Worm (Caenorhabditis elegans) whole organism, mixed stage, embryonic: ENCODE data around the gene tiar-2.

ENCODE experiments used
- M03D4.4 ChIP-seq: sonication (generic microtip); optimal IDR thresholded peaks from 2 replicates; lab custom pipeline; 2017; ENCODE audit warnings: mild to moderate bottlenecking, missing genetic modification characterization, missing compliant biosample characterization
- bed-3 ChIP-seq: fragments of 200-800 bp; sonication (Bioruptor generic); optimal IDR thresholded peaks from 3 replicates; lab custom pipeline; 2018; ENCODE audit warnings: mild to moderate bottlenecking, missing genetic modification characterization, moderate library complexity, missing compliant biosample characterization
- ceh-39 ChIP-seq: fragments of 150-350 bp; optimal IDR thresholded peaks from 2 replicates; lab custom pipeline; 2014; ENCODE audit warnings: missing biosample characterization, missing genetic modification characterization
- ceh-43 ChIP-seq: fragments of 200-800 bp; sonication (Bioruptor generic); optimal IDR thresholded peaks from 2 replicates; lab custom pipeline; 2018; ENCODE audit warnings: mild to moderate bottlenecking, missing genetic modification characterization, moderate library complexity, missing compliant biosample characterization
- ceh-83 ChIP-seq: fragments of 200-800 bp; sonication (Bioruptor generic); optimal IDR thresholded peaks from 2 replicates; lab custom pipeline; 2018; ENCODE audit warnings: mild to moderate bottlenecking, missing genetic modification characterization, missing compliant biosample characterization
- ces-1 ChIP-seq: fragments of 150-350 bp; optimal IDR thresholded peaks from 2 replicates; lab custom pipeline; 2014; ENCODE audit warnings: missing biosample characterization, missing genetic modification reagents, missing genetic modification characterization
- cnd-1 ChIP-seq: fragments of 200-800 bp; sonication (Bioruptor generic); optimal IDR thresholded peaks from 2 replicates; lab custom pipeline; 2018; ENCODE audit warnings: mild to moderate bottlenecking, missing genetic modification characterization, missing compliant biosample characterization
- drap-1 ChIP-seq: fragments of 200-800 bp; sonication (Bioruptor generic); optimal IDR thresholded peaks from 3 replicates; lab custom pipeline; 2018; ENCODE audit warnings: mild to moderate bottlenecking, missing genetic modification characterization, missing compliant biosample characterization
- elt-1 ChIP-seq: sonication (generic microtip); optimal IDR thresholded peaks from 2 replicates; lab custom pipeline; 2017; ENCODE audit warnings: missing genetic modification characterization, mild to moderate bottlenecking, missing compliant biosample characterization, antibody characterized with exemption, moderate library complexity, borderline replicate concordance; ENCODE audit not compliant: insufficient read depth
- elt-3 ChIP-seq: fragments of 150-350 bp; optimal IDR thresholded peaks from 2 replicates; lab custom pipeline; 2014; ENCODE audit warnings: missing biosample characterization, missing genetic modification characterization
- flh-1 ChIP-seq: fragments of 200-800 bp; sonication (Bioruptor generic); optimal IDR thresholded peaks from 2 replicates; lab custom pipeline; 2018; ENCODE audit warnings: mild to moderate bottlenecking, missing genetic modification characterization, moderate library complexity, missing compliant biosample characterization
- hlh-1 ChIP-seq: fragments of 150-350 bp; optimal IDR thresholded peaks from 2 replicates; lab custom pipeline; 2014; ENCODE audit warnings: missing biosample characterization, missing genetic modification reagents, missing genetic modification characterization
- lin-13 ChIP-seq: fragments of 150-350 bp; optimal IDR thresholded peaks from 2 replicates; lab custom pipeline; 2014; ENCODE audit warnings: missing biosample characterization, missing genetic modification characterization
- lin-32 ChIP-seq: fragments of 200-800 bp; sonication (Bioruptor generic); optimal IDR thresholded peaks from 2 replicates; lab custom pipeline; 2018; ENCODE audit warnings: mild to moderate bottlenecking, missing genetic modification characterization, missing compliant biosample characterization
- lsy-2 ChIP-seq: fragments of 150-350 bp; optimal IDR thresholded peaks from 2 replicates; lab custom pipeline; 2014; ENCODE audit warnings: missing biosample characterization, missing genetic modification characterization
- mab-5 ChIP-seq: fragments of 150-350 bp; optimal IDR thresholded peaks from 2 replicates; lab custom pipeline; 2014; ENCODE audit warnings: missing biosample characterization, missing genetic modification characterization
- mep-1 ChIP-seq: fragments of 150-350 bp; optimal IDR thresholded peaks from 2 replicates; lab custom pipeline; 2017; ENCODE audit warnings: missing biosample characterization, missing genetic modification reagents, missing genetic modification characterization, inconsistent platforms
- mls-2 ChIP-seq: sonication (generic microtip); optimal IDR thresholded peaks from 2 replicates; lab custom pipeline; 2016; ENCODE audit warnings: mild to moderate bottlenecking, missing genetic modification characterization, moderate library complexity, missing compliant biosample characterization
- nhr-12 ChIP-seq: fragments of 150-350 bp; optimal IDR thresholded peaks from 2 replicates; lab custom pipeline; 2014; ENCODE audit warnings: missing biosample characterization, missing genetic modification characterization
- nhr-2 ChIP-seq: fragments of 150-350 bp; optimal IDR thresholded peaks from 2 replicates; lab custom pipeline; 2014; ENCODE audit warnings: missing biosample characterization, missing genetic modification characterization
- nhr-237 ChIP-seq: fragments of 150-350 bp; optimal IDR thresholded peaks from 2 replicates; lab custom pipeline; 2014; ENCODE audit warnings: missing biosample characterization, missing genetic modification characterization
- nhr-28 ChIP-seq: fragments of 150-350 bp; optimal IDR thresholded peaks from 2 replicates; lab custom pipeline; 2014; ENCODE audit warnings: missing biosample characterization, missing genetic modification characterization
- nhr-76 ChIP-seq: sonication (generic microtip); optimal IDR thresholded peaks from 2 replicates; lab custom pipeline; 2017; ENCODE audit warnings: missing biosample characterization, missing genetic modification characterization
- pha-4 ChIP-seq: fragments of 150-350 bp; optimal IDR thresholded peaks from 2 replicates; lab custom pipeline; 2018; ENCODE audit warnings: missing biosample characterization, missing genetic modification reagents, missing genetic modification characterization
- sem-2 ChIP-seq: fragments of 200-800 bp; sonication (Bioruptor generic); optimal IDR thresholded peaks from 2 replicates; lab custom pipeline; 2018; ENCODE audit warnings: mild to moderate bottlenecking, missing genetic modification characterization, missing compliant biosample characterization
- snpc-4 ChIP-seq: fragments of 150-350 bp; optimal IDR thresholded peaks from 2 replicates; lab custom pipeline; 2014; ENCODE audit warnings: missing biosample characterization, missing genetic modification characterization
- sptf-1 ChIP-seq: sonication (generic microtip); optimal IDR thresholded peaks from 2 replicates; lab custom pipeline; 2017; ENCODE audit warnings: mild to moderate bottlenecking, missing genetic modification characterization, moderate library complexity, missing compliant biosample characterization
- tbx-8 ChIP-seq: fragments of 200-800 bp; sonication (Bioruptor generic); optimal IDR thresholded peaks from 2 replicates; lab custom pipeline; 2018; ENCODE audit warnings: mild to moderate bottlenecking, missing genetic modification characterization, moderate library complexity, missing compliant biosample characterization
- unc-120 ChIP-seq: sonication (generic microtip); optimal IDR thresholded peaks from 2 replicates; lab custom pipeline; 2017; ENCODE audit warnings: missing genetic modification characterization, missing compliant biosample characterization; ENCODE audit not compliant: poor library complexity, severe bottlenecking
- unc-62 ChIP-seq: fragments of 150-350 bp; optimal IDR thresholded peaks from 2 replicates; lab custom pipeline; 2014; ENCODE audit warnings: missing biosample characterization, missing genetic modification reagents, missing genetic modification characterization
- zip-8 ChIP-seq: fragments of 150-350 bp; optimal IDR thresholded peaks from 2 replicates; lab custom pipeline; 2014; ENCODE audit warnings: missing biosample characterization, missing genetic modification characterization
- ztf-11 ChIP-seq: fragments of 150-350 bp; optimal IDR thresholded peaks from 2 replicates; lab custom pipeline; 2014; ENCODE audit warnings: missing biosample characterization, missing genetic modification characterization

Gene tiar-2

ce11 chrII:12768167-12768712 is at the start of gene tiar-2, which contains the start of gene vps-2:
TSS of gene tiar-2 (plus strand) at chrII:12768686.
TSS of gene vps-2 (minus strand) at chrII:12768217.
- TF ChIP-seq nhr-2 (tag; lab: Kevin White, UChicago) = no peak
- peak; percentile 48 for TF ChIP-seq lsy-2
- TF ChIP-seq nhr-237 (tag; lab: Kevin White, UChicago) = peak; percentile 55
- peak; percentile 89 for TF ChIP-seq ces-1 (GFP tag; lab: Kevin White, UChicago)
- TF ChIP-seq lin-32 (GFP tag; lab: Kevin White, UChicago) = no peak

- TF ChIP-seq elt-1 (tag; lab: Kevin White, UChicago) (no peak), bed-3 (GFP tag; lab: Kevin White, UChicago) (no peak), tbx-8 (GFP tag; lab: Kevin White, UChicago) (no peak), cnd-1 (tag; lab: Kevin White, UChicago) (no peak), lin-32 (GFP tag; lab: Kevin White, UChicago) (no peak), snpc-4 (tag; lab: Kevin White, UChicago) (no peak), elt-3 (tag; lab: Kevin White, UChicago) (no peak), mep-1 (tag; lab: Kevin White, UChicago) (no peak), nhr-2 (tag; lab: Kevin White, UChicago) (no peak), M03D4.4 (tag; lab: Kevin White, UChicago) (no peak), ztf-11 (tag; lab: Kevin White, UChicago) (no peak), unc-120 (tag; lab: Kevin White, UChicago) (no peak), lin-13 (no peak), nhr-76 (tag; lab: Kevin White, UChicago) (no peak), ceh-39 (tag; lab: Kevin White, UChicago) (no peak), pha-4 (tag; lab: Kevin White, UChicago) (no peak), unc-62 (GFP tag; lab: Kevin White, UChicago) (no peak), mab-5 (tag; lab: Kevin White, UChicago) (no peak), sem-2 (GFP tag; lab: Kevin White, UChicago) (no peak)
Observed at ce11 chrII:12722049-12722448, 46.4 kb upstream of the tiar-2 start.

DNA sequence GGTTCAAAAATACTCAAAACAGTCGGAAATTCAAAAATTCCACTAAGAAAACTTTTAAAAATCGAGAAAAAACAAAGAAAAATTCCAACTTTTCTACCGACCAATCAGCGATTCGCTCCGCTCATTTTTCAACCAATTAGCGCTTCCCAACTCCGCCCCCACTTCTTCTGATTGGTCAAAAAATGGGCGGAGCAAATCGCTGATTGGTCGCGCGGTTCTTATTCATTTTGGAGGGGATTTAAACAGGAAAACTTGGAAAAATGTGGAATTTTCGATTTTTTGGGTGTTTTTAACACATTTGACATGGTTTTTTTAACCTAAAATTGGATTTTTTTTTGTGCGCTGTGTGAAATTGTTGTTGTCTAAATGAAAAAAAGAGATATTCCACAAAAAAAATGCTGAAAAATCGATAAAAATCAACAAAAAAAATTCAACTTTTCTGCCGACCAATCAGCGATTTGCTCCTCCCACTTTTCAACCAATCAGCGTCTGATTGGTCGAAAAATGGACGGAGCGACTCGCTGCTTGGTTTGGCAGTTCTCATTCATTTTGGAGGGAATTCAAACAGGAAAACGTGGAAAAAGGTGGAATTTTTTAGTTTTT is 45.7 kb upstream of the tiar-2 start:
- TF ChIP-seq lsy-2 (no peak), cnd-1 (tag; lab: Kevin White, UChicago) (no peak), nhr-2 (tag; lab: Kevin White, UChicago) (no peak), ceh-39 (tag; lab: Kevin White, UChicago) (no peak), lin-32 (GFP tag; lab: Kevin White, UChicago) (no peak), snpc-4 (tag; lab: Kevin White, UChicago) (no peak), unc-62 (GFP tag; lab: Kevin White, UChicago) (no peak), drap-1 (GFP tag; lab: Kevin White, UChicago) (no peak), zip-8 (no peak), flh-1 (GFP tag; lab: Kevin White, UChicago) (no peak), pha-4 (tag; lab: Kevin White, UChicago) (no peak), mls-2 (tag; lab: Kevin White, UChicago) (no peak), elt-3 (tag; lab: Kevin White, UChicago) (no peak), sem-2 (GFP tag; lab: Kevin White, UChicago) (no peak), nhr-28 (tag; lab: Kevin White, UChicago) (no peak), ceh-83 (GFP tag; lab: Kevin White, UChicago) (no peak), ceh-43 (GFP tag; lab: Kevin White, UChicago) (no peak), bed-3 (GFP tag; lab: Kevin White, UChicago) (no peak)
- TF ChIP-seq, all 35 proteins: peak for 0

DNA sequence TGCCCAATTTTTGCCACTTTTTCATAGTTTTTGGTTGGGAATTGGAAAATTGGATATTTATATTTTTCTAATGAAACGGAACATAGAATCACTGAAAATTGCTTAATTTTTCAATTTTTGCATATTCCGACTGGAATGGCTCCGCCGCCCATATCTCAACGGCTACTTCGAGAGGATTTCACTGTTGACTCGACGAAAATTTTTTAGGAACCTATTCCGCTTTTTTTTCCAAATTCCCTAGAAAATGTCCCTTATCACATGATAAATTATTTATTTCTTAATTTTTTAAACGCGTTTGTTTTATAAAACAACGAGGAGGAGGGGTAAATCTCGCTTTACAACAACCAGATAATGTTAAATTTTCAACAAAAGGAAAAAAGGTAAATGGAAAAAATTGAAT is 41.8 kb upstream of the tiar-2 start:
- no peak for TF ChIP-seq nhr-12 (tag; lab: Kevin White, UChicago)
- no peak for TF ChIP-seq M03D4.4 (tag; lab: Kevin White, UChicago)

ce11 chrII:12727871-12728270 is 40.6 kb upstream of the tiar-2 start:
- TF ChIP-seq tbx-8 (GFP tag; lab: Kevin White, UChicago) (no peak), nhr-76 (tag; lab: Kevin White, UChicago) (no peak), elt-3 (tag; lab: Kevin White, UChicago) (no peak), cnd-1 (tag; lab: Kevin White, UChicago) (no peak), nhr-28 (tag; lab: Kevin White, UChicago) (no peak), sptf-1 (tag; lab: Kevin White, UChicago) (no peak), hlh-1 (tag; lab: Kevin White, UChicago) (no peak)
